Worm (Caenorhabditis elegans) whole organism, L2 larva: ENCODE measurements around the gene tbc-12.

Experiments
- ama-1 ChIP-seq: fragments of 150-350 bp; optimal IDR thresholded peaks from 2 replicates; lab custom pipeline; 2018; ENCODE audit warnings: inconsistent platforms
- ztf-11 ChIP-seq: sonication (generic microtip); optimal IDR thresholded peaks from 2 replicates; lab custom pipeline; 2017; ENCODE audit warnings: missing biosample characterization, missing genetic modification characterization

DNA sequence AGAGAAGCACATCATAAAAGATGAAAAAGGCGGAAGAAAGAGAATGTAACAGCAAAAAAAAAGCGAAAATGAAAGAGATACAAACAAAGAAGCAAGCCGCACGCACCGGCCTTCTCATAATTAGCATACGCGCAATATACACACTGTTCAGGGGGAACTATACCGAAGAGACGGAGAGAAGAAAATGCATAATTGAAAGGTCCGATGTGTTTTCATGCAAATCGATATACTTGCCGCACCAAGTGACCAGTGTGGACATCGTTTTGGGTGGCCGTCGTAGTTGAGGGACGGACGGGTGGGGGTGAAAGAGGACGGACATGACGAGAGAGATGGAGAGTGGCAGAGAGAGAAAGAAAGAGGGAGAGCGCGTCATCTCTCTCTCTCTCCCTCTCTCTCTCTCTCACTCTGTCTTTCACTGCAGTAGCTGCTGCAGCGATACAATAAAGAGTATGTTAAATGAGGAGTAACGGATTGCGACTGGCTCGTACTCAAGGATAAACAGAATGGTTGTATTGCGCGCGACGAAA lies 4.1 kb upstream of the tbc-12 start:
- TF ChIP-seq ztf-11 (no peak), ama-1 (lab: Kevin White, UChicago) (no peak)
